Worm (Caenorhabditis elegans): ENCODE results near the gene M04D8.4.
"Not testable (repeated sequence)": the region's sequence is repeated elsewhere in the genome, so short reads cannot be mapped to it uniquely, and the experiment has no call there.

Gene M04D8.4

ce11 chrIII:10064140-10064539 is 33.7 kb upstream of the M04D8.4 start, which contains the start of gene ekl-6:
Gene ekl-6 (plus strand): TSS chrIII:10064404.
- TF ChIP-seq elt-1 (tag; optimal IDR thresholded peaks at IDR 0.05; ENCODE audit: borderline replicate concordance, insufficient read depth) (no peak), mls-2 (tag; optimal IDR thresholded peaks at IDR 0.05) (no peak), nhr-28 (tag; optimal IDR thresholded peaks at IDR 0.05) (no peak), ham-2 (GFP tag; optimal IDR thresholded peaks at IDR 0.05) (no peak), nhr-12 (tag; optimal IDR thresholded peaks at IDR 0.05) (no peak), lin-13 (tag; optimal IDR thresholded peaks at IDR 0.05) (no peak), flh-1 (GFP tag; optimal IDR thresholded peaks at IDR 0.05) (no peak), cnd-1 (tag; optimal IDR thresholded peaks at IDR 0.05) (peak; percentile 4), unc-120 (tag; optimal IDR thresholded peaks at IDR 0.05; ENCODE audit: poor library complexity, severe bottlenecking) (no peak), sptf-1 (tag; optimal IDR thresholded peaks at IDR 0.05) (peak; percentile 5)

- no peak for TF ChIP-seq elt-1 (tag; optimal IDR thresholded peaks at IDR 0.05; ENCODE audit: borderline replicate concordance, insufficient read depth)
- TF ChIP-seq lin-13 (tag; optimal IDR thresholded peaks at IDR 0.05): no peak
- TF ChIP-seq tbx-8 (GFP tag; optimal IDR thresholded peaks at IDR 0.05): no peak
- TF ChIP-seq sem-2 (GFP tag; optimal IDR thresholded peaks at IDR 0.05): no peak
These were observed 30.1 kb upstream of the M04D8.4 start, which contains the start of gene T16G12.13 for ce11 chrIII:10060573-10060972. Gene T16G12.13 (plus strand): TSS chrIII:10060865.

- TF ChIP-seq ham-2 (GFP tag; optimal IDR thresholded peaks at IDR 0.05) (no peak), elt-1 (tag; optimal IDR thresholded peaks at IDR 0.05; ENCODE audit: borderline replicate concordance, insufficient read depth) (no peak), sem-2 (GFP tag; optimal IDR thresholded peaks at IDR 0.05) (no peak), nhr-28 (tag; optimal IDR thresholded peaks at IDR 0.05) (no peak), ces-1 (GFP tag; optimal IDR thresholded peaks at IDR 0.05) (no peak), lin-13 (tag; optimal IDR thresholded peaks at IDR 0.05) (no peak), cnd-1 (tag; optimal IDR thresholded peaks at IDR 0.05) (no peak)
These were observed 28.6 kb upstream of the M04D8.4 start, which contains the start of gene T16G12.8 for ce11 chrIII:10059002-10059401. Gene T16G12.8 (plus strand): TSS chrIII:10059302.

ce11 chrIII:10057518-10057917 is 27.1 kb upstream of the M04D8.4 start, which contains the start of gene T16G12.4:
Gene T16G12.4 (plus strand): TSS chrIII:10057818.
- TF ChIP-seq ces-1 (GFP tag; optimal IDR thresholded peaks at IDR 0.05) (no peak), nhr-76 (tag; optimal IDR thresholded peaks at IDR 0.05) (no peak), ztf-11 (tag; optimal IDR thresholded peaks at IDR 0.05) (no peak), nhr-12 (tag; optimal IDR thresholded peaks at IDR 0.05) (no peak), hlh-1 (tag; optimal IDR thresholded peaks at IDR 0.05) (no peak), flh-1 (GFP tag; optimal IDR thresholded peaks at IDR 0.05) (no peak), drap-1 (GFP tag; optimal IDR thresholded peaks at IDR 0.05) (no peak), sem-2 (GFP tag; optimal IDR thresholded peaks at IDR 0.05) (no peak), ceh-39 (tag; optimal IDR thresholded peaks at IDR 0.05) (no peak), M03D4.4 (tag; optimal IDR thresholded peaks at IDR 0.05) (no peak), ham-2 (GFP tag; optimal IDR thresholded peaks at IDR 0.05) (no peak), cnd-1 (tag; optimal IDR thresholded peaks at IDR 0.05) (no peak), elt-3 (tag; optimal IDR thresholded peaks at IDR 0.05) (no peak), zip-8 (tag; optimal IDR thresholded peaks at IDR 0.05) (no peak), sptf-1 (tag; optimal IDR thresholded peaks at IDR 0.05) (no peak), blmp-1 (tag; optimal IDR thresholded peaks at IDR 0.05) (no peak)

ce11 chrIII:10056033-10056432 is 25.6 kb upstream of the M04D8.4 start, which contains the start of gene T16G12.10:
Gene T16G12.10 (minus strand): TSS chrIII:10056133.
- TF ChIP-seq nhr-2 (tag; optimal IDR thresholded peaks at IDR 0.05): no peak
- no peak for TF ChIP-seq lin-32 (GFP tag; optimal IDR thresholded peaks at IDR 0.05)
- no peak for TF ChIP-seq tbx-8 (GFP tag; optimal IDR thresholded peaks at IDR 0.05)
- no peak for TF ChIP-seq unc-62 (GFP tag; optimal IDR thresholded peaks at IDR 0.05)
- TF ChIP-seq bed-3 (GFP tag; optimal IDR thresholded peaks at IDR 0.05): no peak
- TF ChIP-seq ceh-39 (tag; optimal IDR thresholded peaks at IDR 0.05): no peak
- TF ChIP-seq ham-2 (GFP tag; optimal IDR thresholded peaks at IDR 0.05): no peak
- no peak for TF ChIP-seq hlh-1 (tag; optimal IDR thresholded peaks at IDR 0.05)
- TF ChIP-seq mls-2 (tag; optimal IDR thresholded peaks at IDR 0.05): no peak
- no peak for TF ChIP-seq zip-8 (tag; optimal IDR thresholded peaks at IDR 0.05)
- no peak for TF ChIP-seq nhr-76 (tag; optimal IDR thresholded peaks at IDR 0.05)
- no peak for TF ChIP-seq ceh-83 (GFP tag; optimal IDR thresholded peaks at IDR 0.05)
- TF ChIP-seq blmp-1 (tag; optimal IDR thresholded peaks at IDR 0.05): no peak

- not testable (repeated sequence) for TF ChIP-seq cnd-1 (tag; optimal IDR thresholded peaks at IDR 0.05); lin-32 (GFP tag; optimal IDR thresholded peaks at IDR 0.05); nhr-28 (tag; optimal IDR thresholded peaks at IDR 0.05)
These were observed 22.9 kb upstream of the M04D8.4 start, which contains the start of gene T16G12.12 for ce11 chrIII:10053312-10053711. Gene T16G12.12 (plus strand): TSS chrIII:10053612.
